Worm (Caenorhabditis elegans): ENCODE measurements around the gene F47C12.7.
A peak's percentile ranks its signal among the peaks of the same experiment; 100 is the strongest.

F47C12.7 gene

ce11 chrIV:4028177-4028576 lies 32.9 kb upstream of the F47C12.7 start (continued):
- TF ChIP-seq K11D2.4 (GFP tag; IDR thresholded peaks at IDR 0.05) = no peak

ce11 chrIV:4027106-4027888 lies 32.0 kb upstream of the F47C12.7 start:
- no peak for TF ChIP-seq fkh-3 (tag; optimal IDR thresholded peaks at IDR 0.05)
- peak; percentile 21 for TF ChIP-seq nhr-80 (tag; optimal IDR thresholded peaks at IDR 0.05)
- peak; percentile 34 for TF ChIP-seq ets-4 (GFP tag; optimal IDR thresholded peaks at IDR 0.05)
- TF ChIP-seq atf-7 (tag; optimal IDR thresholded peaks at IDR 0.05) = peak; percentile 15

DNA sequence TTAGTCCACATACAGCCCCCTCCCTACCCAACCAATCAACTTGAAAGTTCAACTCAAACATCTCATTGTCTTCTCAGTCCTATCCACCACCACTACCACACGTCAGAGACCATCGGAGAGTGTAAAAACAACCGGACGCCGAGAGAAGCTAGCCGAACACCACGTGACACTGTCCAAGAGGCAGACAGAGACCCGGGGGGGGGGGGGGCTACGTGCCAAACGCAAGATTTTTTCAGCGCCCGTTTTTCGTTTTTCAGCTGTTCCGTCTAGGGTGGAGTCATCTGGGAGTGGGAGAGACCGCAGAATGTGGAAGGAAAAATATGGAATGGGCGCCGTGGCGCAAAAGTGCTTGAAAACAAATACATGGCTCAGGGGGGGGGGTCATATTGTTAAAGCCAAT lies 30.6 kb upstream of the F47C12.7 start:
- TF ChIP-seq dpl-1 (GFP tag; optimal IDR thresholded peaks at IDR 0.05) (no peak), ztf-3 (GFP tag; optimal IDR thresholded peaks at IDR 0.05) (peak; percentile 31), let-526 (GFP tag; IDR thresholded peaks at IDR 0.05) (no peak), rec-8 (tag; optimal IDR thresholded peaks at IDR 0.05) (no peak), B0336.3 (GFP tag; IDR thresholded peaks at IDR 0.05) (0 out of 2 replicates have a peak, but pooled peaks have one; percentile 32), tbp1 (GFP tag; optimal IDR thresholded peaks at IDR 0.05) (peak; percentile 12), tlf-1 (GFP tag; optimal IDR thresholded peaks at IDR 0.05) (no peak), lin-54 (GFP tag; optimal IDR thresholded peaks at IDR 0.05) (peak; percentile 12), Y79H2A.3 (GFP tag; conservative IDR thresholded peaks at IDR 0.05) (no peak), Y53G8AR.9 (GFP tag; conservative IDR thresholded peaks at IDR 0.05) (no peak), ztf-22 (GFP tag; optimal IDR thresholded peaks at IDR 0.05) (peak; percentile 39), F33H1.4 (GFP tag; IDR thresholded peaks at IDR 0.05) (no peak), pha-4 (tag; optimal IDR thresholded peaks at IDR 0.05) (no peak), lsy-27 (tag; optimal IDR thresholded peaks at IDR 0.05; ENCODE audit: borderline replicate concordance, insufficient read depth) (no peak), mel-28 (tag; optimal IDR thresholded peaks at IDR 0.05; ENCODE audit: borderline replicate concordance) (no peak), Y95B8A.8 (GFP tag; IDR thresholded peaks at IDR 0.05) (no peak), F39B2.1 (GFP tag; IDR thresholded peaks at IDR 0.05) (no peak), snpc-4 (GFP tag; optimal IDR thresholded peaks at IDR 0.05) (no peak), snpc-4 (tag; optimal IDR thresholded peaks at IDR 0.05) (peak in 1 of 4 experiments; percentile 10), ceh-27 (GFP tag; optimal IDR thresholded peaks at IDR 0.05) (peak; percentile 77), ceh-79 (tag; optimal IDR thresholded peaks at IDR 0.05) (no peak), ekl-4 (GFP tag; IDR thresholded peaks at IDR 0.05) (no peak), cebp-2 (GFP tag; IDR thresholded peaks at IDR 0.05) (no peak), nhr-27 (tag; optimal IDR thresholded peaks at IDR 0.05) (no peak), F55B11.4 (tag; optimal IDR thresholded peaks at IDR 0.05; ENCODE audit: borderline replicate concordance, insufficient read depth) (no peak), attf-5 (GFP tag; optimal IDR thresholded peaks at IDR 0.05) (peak; percentile 50), nfya-2 (GFP tag; IDR thresholded peaks at IDR 0.05) (no peak), ztf-28 (GFP tag; IDR thresholded peaks at IDR 0.05) (no peak), lin-26 (GFP tag; IDR thresholded peaks at IDR 0.05) (0 out of 2 replicates have a peak, but pooled peaks have one; percentile 25), Y56A3A.18 (GFP tag; IDR thresholded peaks at IDR 0.05) (no peak), nfya-1 (tag; optimal IDR thresholded peaks at IDR 0.05; ENCODE audit: borderline replicate concordance, insufficient read depth) (no peak), hmg-1.2 (GFP tag; IDR thresholded peaks at IDR 0.05) (peak; percentile 25; the same call in 1 of the 2 replicates), K12H6.12 (tag; optimal IDR thresholded peaks at IDR 0.05) (peak; percentile 81), C06A6.2 (GFP tag; conservative IDR thresholded peaks at IDR 0.05) (0 out of 2 replicates have a peak, but pooled peaks have one; percentile 37), ZK185.1 (tag; optimal IDR thresholded peaks at IDR 0.05; ENCODE audit: poor library complexity, severe bottlenecking) (no peak), zfh-2 (GFP tag; conservative IDR thresholded peaks at IDR 0.05) (peak; percentile 94), T26A5.8 (tag; optimal IDR thresholded peaks at IDR 0.05) (no peak), nhr-120 (GFP tag; IDR thresholded peaks at IDR 0.05) (no peak), ztf-18 (tag; optimal IDR thresholded peaks at IDR 0.05) (no peak)

Data from whole organism, young adult.